Fruit fly (Drosophila melanogaster) whole organism, larva: ENCODE measurements around the gene CG4332.
A peak's percentile ranks its signal among the peaks of the same experiment; 100 is the strongest.

Experiments
- noc ChIP-seq: fragments of 200-800 bp; sonication (Bioruptor generic); optimal IDR thresholded peaks from 3 replicates; lab custom pipeline; 2019; ENCODE audit warnings: missing biosample characterization, mild to moderate bottlenecking, missing genetic modification characterization, moderate library complexity

Gene CG4332

dm6 chrX:13154783-13155182 lies at the start of gene CG4332, which contains the start of gene CG4318:
Gene CG4332 (plus strand): TSS chrX:13155038.
Gene CG4318 (minus strand): TSS chrX:13154924.
- no peak for TF ChIP-seq noc

dm6 chrX:13105220-13105619 lies 49.6 kb upstream of the CG4332 start:
- no peak for TF ChIP-seq noc

dm6 chrX:13108144-13108824 lies 46.6 kb upstream of the CG4332 start, which contains the start of gene Fer3HCH:
Gene Fer3HCH (minus strand): TSS chrX:13108194.
- no peak for TF ChIP-seq noc

dm6 chrX:13109583-13110126 lies 45.2 kb upstream of the CG4332 start:
- peak; percentile 61 for TF ChIP-seq noc

- no peak for TF ChIP-seq noc
Observed at dm6 chrX:13111832-13112231, 43.0 kb upstream of the CG4332 start.

dm6 chrX:13112238-13112829 lies 42.5 kb upstream of the CG4332 start, which contains the start of gene Chpf:
Gene Chpf (minus strand): TSS chrX:13112462.
- no peak for TF ChIP-seq noc

dm6 chrX:13113863-13114407 lies 40.9 kb upstream of the CG4332 start:
- no peak for TF ChIP-seq noc

dm6 chrX:13114861-13115260 lies 40.0 kb upstream of the CG4332 start, which contains the start of gene CG42237:
Gene CG42237 (plus strand): TSS chrX:13115131.
- TF ChIP-seq noc, result no peak

- TF ChIP-seq noc, result no peak
Observed at dm6 chrX:13116438-13117243, 38.2 kb upstream of the CG4332 start.

dm6 chrX:13125559-13125958 lies 29.3 kb upstream of the CG4332 start:
- TF ChIP-seq noc, result no peak

dm6 chrX:13127973-13128749 lies 26.7 kb upstream of the CG4332 start:
- TF ChIP-seq noc, result no peak

- no peak for TF ChIP-seq noc
Observed at dm6 chrX:13128750-13129152, 26.1 kb upstream of the CG4332 start, which contains the start of the genes CG32638, CG15717 and MFS10. Gene CG32638 (minus strand): TSS chrX:13128794. Gene CG15717 (plus strand): TSS chrX:13128952. Gene MFS10 (plus strand): TSS chrX:13129018.

- peak; percentile 63 for TF ChIP-seq noc
Observed at dm6 chrX:13130175-13130822, 24.5 kb upstream of the CG4332 start.

dm6 chrX:13131063-13131773 lies 23.6 kb upstream of the CG4332 start:
- TF ChIP-seq noc, result peak; percentile 99
